Worm (Caenorhabditis elegans): ENCODE results near the gene snai-1.

ce11 chrIV:303264-303663 lies 10.3 kb downstream of the snai-1 start:
- TF ChIP-seq R02D3.7 (tag; optimal IDR thresholded peaks at IDR 0.05) (no peak), aly-2 (tag; optimal IDR thresholded peaks at IDR 0.05) (no peak), pha-4 (tag; optimal IDR thresholded peaks at IDR 0.05) (no peak), daf-12 (tag; optimal IDR thresholded peaks at IDR 0.05) (no peak), mdl-1 (tag; optimal IDR thresholded peaks at IDR 0.05) (no peak), elt-1 (tag; optimal IDR thresholded peaks at IDR 0.05) (no peak), tbx-2 (tag; optimal IDR thresholded peaks at IDR 0.05) (no peak), nhr-28 (tag; optimal IDR thresholded peaks at IDR 0.05) (no peak), unc-62 (GFP tag; optimal IDR thresholded peaks at IDR 0.05) (no peak), ceh-9 (tag; optimal IDR thresholded peaks at IDR 0.05) (no peak)

Measured in whole organism, L3 larva.